Fruit fly (Drosophila melanogaster): ENCODE results near the gene BG642312.

DNA sequence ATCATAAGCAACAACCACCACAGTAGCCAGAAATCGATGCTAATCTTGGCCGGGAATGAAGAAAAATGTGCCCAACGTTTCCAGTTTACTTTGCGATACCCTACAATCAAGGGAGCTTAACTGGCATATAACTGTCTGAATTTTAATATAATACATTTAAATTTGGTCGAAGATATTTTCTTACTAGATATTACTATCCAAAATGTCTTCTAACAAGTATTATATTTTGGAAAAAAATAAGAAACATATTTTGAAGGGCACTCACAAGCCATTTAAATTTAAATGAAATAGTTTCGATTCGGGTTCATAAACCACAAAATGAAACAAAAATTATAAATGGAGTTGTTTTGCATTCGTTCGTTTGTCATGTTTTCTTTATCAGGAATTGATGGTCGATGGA is 37.1 kb upstream of the BG642312 start:
- TF ChIP-seq psq (optimal IDR thresholded peaks at IDR 0.05), result no peak
- TF ChIP-seq ttk (optimal IDR thresholded peaks at IDR 0.05), result no peak
- no peak for TF ChIP-seq Sin3A (optimal IDR thresholded peaks at IDR 0.05)
- TF ChIP-seq Myc (optimal IDR thresholded peaks at IDR 0.05), result no peak

All from Kc167 (cell line).